Fruit fly (Drosophila melanogaster) whole organism, prepupa: ENCODE results near the gene Or85f.
A peak's percentile ranks its signal among the peaks of the same experiment; 100 is the strongest.

Experiments
- Blimp-1 ChIP-seq: fragments of 200-800 bp; sonication (Bioruptor generic); optimal IDR thresholded peaks from 3 replicates; lab custom pipeline; 2017; ENCODE audit warnings: missing biosample characterization, missing genetic modification characterization, mild to moderate bottlenecking, moderate library complexity, missing genetic modification reagents
- CG10631 ChIP-seq: fragments of 200-800 bp; sonication (Bioruptor generic); optimal IDR thresholded peaks from 2 replicates; lab custom pipeline; 2016; ENCODE audit warnings: missing biosample characterization, missing genetic modification characterization
- CG11294 ChIP-seq: fragments of 200-800 bp; sonication (Bioruptor generic); IDR thresholded peaks from 2 replicates; pipeline ENCODE4 v1.3.6; 2022; ENCODE audit warnings: missing biosample characterization, missing genetic modification characterization
- CG11762 ChIP-seq: fragments of 200-800 bp; sonication (Bioruptor generic); optimal IDR thresholded peaks from 3 replicates; lab custom pipeline; 2016; ENCODE audit warnings: missing biosample characterization, missing genetic modification characterization; ENCODE audit not compliant: insufficient read depth
- CG15336 ChIP-seq: fragments of 200-800 bp; sonication (Bioruptor generic); IDR thresholded peaks from 2 replicates; pipeline ENCODE4 v1.3.6; 2022; ENCODE audit warnings: missing biosample characterization, missing genetic modification characterization
- CG3032 ChIP-seq: fragments of 200-800 bp; optimal IDR thresholded peaks from 2 replicates; lab custom pipeline; 2019; ENCODE audit warnings: missing biosample characterization, mild to moderate bottlenecking, missing genetic modification characterization, moderate library complexity
- CG31627 ChIP-seq: fragments of 200-800 bp; sonication (Bioruptor generic); optimal IDR thresholded peaks from 3 replicates; lab custom pipeline; 2016; ENCODE audit warnings: missing biosample characterization, missing genetic modification characterization
- CG32006 ChIP-seq: fragments of 200-800 bp; sonication (Bioruptor generic); optimal IDR thresholded peaks from 3 replicates; lab custom pipeline; 2017; ENCODE audit warnings: missing biosample characterization, mild to moderate bottlenecking, missing genetic modification characterization
- CG34406 ChIP-seq: fragments of 200-800 bp; sonication (Bioruptor generic); optimal IDR thresholded peaks from 3 replicates; lab custom pipeline; 2016; ENCODE audit warnings: missing biosample characterization, missing genetic modification characterization
- CG3919 ChIP-seq: fragments of 200-800 bp; sonication (Bioruptor generic); optimal IDR thresholded peaks from 3 replicates; lab custom pipeline; 2016; ENCODE audit warnings: missing biosample characterization, missing genetic modification characterization
- CG6163 ChIP-seq: fragments of 200-800 bp; sonication (Bioruptor generic); IDR thresholded peaks from 3 replicates; pipeline ENCODE4 v1.3.6; 2022; ENCODE audit warnings: missing biosample characterization, missing genetic modification characterization
- CG6276 ChIP-seq: fragments of 200-800 bp; sonication (Bioruptor generic); optimal IDR thresholded peaks from 2 replicates; lab custom pipeline; 2017; ENCODE audit warnings: missing biosample characterization, mild to moderate bottlenecking, missing genetic modification characterization
- CG6792 ChIP-seq: fragments of 200-800 bp; sonication (Bioruptor generic); optimal IDR thresholded peaks from 3 replicates; lab custom pipeline; 2016; ENCODE audit warnings: missing biosample characterization, missing genetic modification characterization
- CG6808 ChIP-seq: fragments of 200-800 bp; sonication (Bioruptor generic); optimal IDR thresholded peaks from 3 replicates; lab custom pipeline; 2017; ENCODE audit warnings: missing biosample characterization, missing genetic modification characterization, mild to moderate bottlenecking, moderate library complexity, missing genetic modification reagents
- CG6854 ChIP-seq: fragments of 200-800 bp; sonication (Bioruptor generic); optimal IDR thresholded peaks from 2 replicates; lab custom pipeline; 2017; ENCODE audit warnings: missing biosample characterization, mild to moderate bottlenecking, missing genetic modification characterization
- CG7368 ChIP-seq: fragments of 200-800 bp; sonication (Bioruptor generic); optimal IDR thresholded peaks from 3 replicates; lab custom pipeline; 2016; ENCODE audit warnings: missing biosample characterization, missing genetic modification characterization
- CG8119 ChIP-seq: fragments of 200-800 bp; sonication (Bioruptor generic); IDR thresholded peaks from 3 replicates; pipeline ENCODE4 v1.3.6; 2022; ENCODE audit warnings: missing biosample characterization, missing genetic modification characterization
- CG9139 ChIP-seq: fragments of 200-800 bp; sonication (Bioruptor generic); optimal IDR thresholded peaks from 3 replicates; lab custom pipeline; 2017; ENCODE audit warnings: missing biosample characterization, mild to moderate bottlenecking, missing genetic modification characterization
- Eip75B ChIP-seq: fragments of 200-800 bp; sonication (Bioruptor generic); optimal IDR thresholded peaks from 3 replicates; lab custom pipeline; 2016; ENCODE audit warnings: missing biosample characterization, missing genetic modification characterization
- Eip78C ChIP-seq: fragments of 200-800 bp; sonication (Bioruptor generic); peaks from one replicate; lab custom pipeline; 2016; ENCODE audit warnings: missing biosample characterization, missing genetic modification characterization
- Eip93F ChIP-seq: fragments of 200-800 bp; sonication (Bioruptor generic); optimal IDR thresholded peaks from 2 replicates; lab custom pipeline; 2016; ENCODE audit warnings: missing biosample characterization, mild to moderate bottlenecking, missing genetic modification characterization
- Ets21C ChIP-seq: fragments of 200-800 bp; sonication (Bioruptor generic); optimal IDR thresholded peaks from 3 replicates; lab custom pipeline; 2016; ENCODE audit warnings: missing biosample characterization, missing genetic modification characterization
- Ets96B ChIP-seq: fragments of 200-800 bp; optimal IDR thresholded peaks from 2 replicates; lab custom pipeline; 2019; ENCODE audit warnings: missing biosample characterization, mild to moderate bottlenecking, missing genetic modification characterization, moderate library complexity
- Gug ChIP-seq: fragments of 200-800 bp; sonication (Bioruptor generic); IDR thresholded peaks from 2 replicates; pipeline ENCODE4 v1.3.6; 2022; ENCODE audit warnings: missing biosample characterization, missing genetic modification characterization
- Hr39 ChIP-seq: fragments of 200-800 bp; sonication (Bioruptor generic); optimal IDR thresholded peaks from 2 replicates; lab custom pipeline; 2016; ENCODE audit warnings: missing biosample characterization, missing genetic modification characterization
- Hr4 ChIP-seq: fragments of 200-800 bp; sonication (Bioruptor generic); optimal IDR thresholded peaks from 3 replicates; lab custom pipeline; 2016; ENCODE audit warnings: missing biosample characterization, missing genetic modification characterization
- Lpt ChIP-seq: fragments of 200-800 bp; sonication (Bioruptor generic); optimal IDR thresholded peaks from 3 replicates; lab custom pipeline; 2016; ENCODE audit warnings: missing biosample characterization, missing genetic modification characterization
- OdsH ChIP-seq: fragments of 200-800 bp; sonication (Bioruptor generic); optimal IDR thresholded peaks from 3 replicates; lab custom pipeline; 2016; ENCODE audit warnings: missing biosample characterization, missing genetic modification characterization
- Sox102F ChIP-seq: fragments of 200-800 bp; sonication (Bioruptor generic); optimal IDR thresholded peaks from 2 replicates; lab custom pipeline; 2016; ENCODE audit warnings: missing biosample characterization, mild to moderate bottlenecking, missing genetic modification characterization
- Sox14 ChIP-seq: fragments of 200-800 bp; sonication (Bioruptor generic); optimal IDR thresholded peaks from 3 replicates; lab custom pipeline; 2016; ENCODE audit warnings: missing biosample characterization, missing genetic modification characterization
- achi ChIP-seq: fragments of 200-800 bp; sonication (Bioruptor generic); optimal IDR thresholded peaks from 3 replicates; lab custom pipeline; 2016; ENCODE audit warnings: missing biosample characterization, missing genetic modification characterization
- cyc ChIP-seq: fragments of 200-800 bp; sonication (Bioruptor generic); optimal IDR thresholded peaks from 3 replicates; lab custom pipeline; 2016; ENCODE audit warnings: missing biosample characterization, missing genetic modification characterization
- eg ChIP-seq: fragments of 200-800 bp; sonication (Bioruptor generic); IDR thresholded peaks from 3 replicates; pipeline ENCODE4 v1.3.6; 2022; ENCODE audit warnings: missing biosample characterization, missing genetic modification characterization
- esn ChIP-seq: fragments of 200-800 bp; sonication (Bioruptor generic); optimal IDR thresholded peaks from 2 replicates; lab custom pipeline; 2016; ENCODE audit warnings: missing biosample characterization, mild to moderate bottlenecking, missing genetic modification characterization, moderate library complexity
- fd59A ChIP-seq: fragments of 200-800 bp; sonication (Bioruptor generic); optimal IDR thresholded peaks from 2 replicates; lab custom pipeline; 2017; ENCODE audit warnings: missing biosample characterization, mild to moderate bottlenecking, missing genetic modification characterization, missing genetic modification reagents
- fd85E ChIP-seq: fragments of 200-800 bp; sonication (Bioruptor generic); optimal IDR thresholded peaks from 3 replicates; lab custom pipeline; 2016; ENCODE audit warnings: missing biosample characterization, missing genetic modification characterization
- fkh ChIP-seq: fragments of 200-800 bp; sonication (Bioruptor generic); optimal IDR thresholded peaks from 3 replicates; lab custom pipeline; 2017; ENCODE audit warnings: missing biosample characterization, mild to moderate bottlenecking, missing genetic modification characterization, moderate library complexity
- lz ChIP-seq: fragments of 200-800 bp; sonication (Bioruptor generic); optimal IDR thresholded peaks from 3 replicates; lab custom pipeline; 2016; ENCODE audit warnings: missing biosample characterization, missing genetic modification characterization
- net ChIP-seq: fragments of 200-800 bp; sonication (Bioruptor generic); optimal IDR thresholded peaks from 3 replicates; lab custom pipeline; 2016; ENCODE audit warnings: missing biosample characterization, missing genetic modification characterization
- pdm3 ChIP-seq: fragments of 200-800 bp; sonication (Bioruptor generic); optimal IDR thresholded peaks from 3 replicates; lab custom pipeline; 2016; ENCODE audit warnings: missing biosample characterization, missing genetic modification characterization
- salr ChIP-seq, 2 experiments: fragments of 200-800 bp; sonication (Bioruptor generic); optimal IDR thresholded peaks; 3 replicates each; lab custom pipeline; 2016 to 2018; ENCODE audit warnings: missing biosample characterization in 2 of 2, missing genetic modification characterization in 2 of 2, mild to moderate bottlenecking in 1 of 2
- spab ChIP-seq: fragments of 200-800 bp; sonication (Bioruptor generic); optimal IDR thresholded peaks from 2 replicates; lab custom pipeline; 2017; ENCODE audit warnings: missing biosample characterization, mild to moderate bottlenecking, missing genetic modification characterization, missing genetic modification reagents
- svp ChIP-seq: fragments of 200-800 bp; sonication (Bioruptor generic); peaks from one replicate; lab custom pipeline; 2016; ENCODE audit warnings: missing biosample characterization, missing genetic modification characterization
- vri ChIP-seq: fragments of 200-800 bp; sonication (Bioruptor generic); optimal IDR thresholded peaks from 3 replicates; lab custom pipeline; 2016; ENCODE audit warnings: missing biosample characterization, mild to moderate bottlenecking, missing genetic modification characterization

Or85f gene

dm6 chr3R:9428988-9429387 is 31.0 kb downstream of the Or85f start (continued):
- TF ChIP-seq Sox102F (GFP tag; lab: Kevin White, UChicago) (peak; percentile 61), Hr4 (GFP tag; lab: Kevin White, UChicago) (peak; percentile 21), net (GFP tag; lab: Kevin White, UChicago) (no peak), CG6808 (GFP tag; lab: Kevin White, UChicago) (no peak), fd85E (GFP tag; lab: Kevin White, UChicago) (no peak), lz (GFP tag; lab: Kevin White, UChicago) (peak; percentile 41), esn (peak; percentile 66), OdsH (peak; percentile 7), vri (GFP tag; lab: Kevin White, UChicago) (peak; percentile 96), Hr39 (GFP tag; lab: Kevin White, UChicago) (peak; percentile 66), salr (GFP tag; optimal IDR thresholded peaks at IDR 0.05; lab: Kevin White, UChicago) (no peak), Gug (GFP tag; lab: Robert Waterston, UW) (no peak)

dm6 chr3R:9430344-9431253 is 32.6 kb downstream of the Or85f start:
- no peak for TF ChIP-seq Ets21C (GFP tag; lab: Kevin White, UChicago)
- TF ChIP-seq fkh (GFP tag; lab: Kevin White, UChicago): peak; percentile 10
- TF ChIP-seq achi: peak; percentile 33
- TF ChIP-seq CG10631 (GFP tag; lab: Kevin White, UChicago): peak; percentile 7
- TF ChIP-seq fd59A (GFP tag; lab: Kevin White, UChicago): no peak
- TF ChIP-seq svp (GFP tag; lab: Kevin White, UChicago): no peak
- peak; percentile 45; the same call in 1 of the 3 replicates for TF ChIP-seq CG8119
- TF ChIP-seq pdm3 (GFP tag; lab: Kevin White, UChicago): peak; percentile 2
- no peak for TF ChIP-seq Sox102F (GFP tag; lab: Kevin White, UChicago)
- TF ChIP-seq CG7368 (GFP tag; lab: Kevin White, UChicago): no peak
- 0 out of 3 replicates have a peak, but pooled peaks have one; percentile 10 for TF ChIP-seq CG6163 (GFP tag; lab: Robert Waterston, UW)
- TF ChIP-seq CG11294 (GFP tag; lab: Robert Waterston, UW): no peak
- TF ChIP-seq CG31627 (GFP tag; lab: Kevin White, UChicago): no peak
- no peak for TF ChIP-seq cyc (GFP tag; lab: Kevin White, UChicago)
- peak; percentile 26 for TF ChIP-seq CG6276 (GFP tag; lab: Kevin White, UChicago)
- no peak for TF ChIP-seq CG34406 (GFP tag; lab: Kevin White, UChicago)
- peak; percentile 32 for TF ChIP-seq net (GFP tag; lab: Kevin White, UChicago)
- TF ChIP-seq salr (GFP tag; optimal IDR thresholded peaks at IDR 0.05; lab: Kevin White, UChicago): no peak
- TF ChIP-seq CG9139 (GFP tag; lab: Kevin White, UChicago): no peak
- TF ChIP-seq Eip75B (GFP tag; lab: Kevin White, UChicago): no peak
- 0 out of 3 replicates have a peak, but pooled peaks have one; percentile 50 for TF ChIP-seq eg (GFP tag; lab: Robert Waterston, UW)
- peak; percentile 53 for TF ChIP-seq CG32006
- peak; percentile 17 for TF ChIP-seq Lpt (GFP tag; lab: Kevin White, UChicago)
- TF ChIP-seq spab (GFP tag; lab: Kevin White, UChicago): no peak
- no peak for TF ChIP-seq CG6792
- peak; percentile 7 for TF ChIP-seq Ets96B
- TF ChIP-seq CG3919 (GFP tag; lab: Kevin White, UChicago): peak; percentile 24
- TF ChIP-seq Gug (GFP tag; lab: Robert Waterston, UW): peak; percentile 26; the same call in 1 of the 2 replicates
- peak; percentile 10 for TF ChIP-seq Sox14
- peak; percentile 50 for TF ChIP-seq Hr4 (GFP tag; lab: Kevin White, UChicago)
- TF ChIP-seq Eip78C: peak; percentile 37
- TF ChIP-seq OdsH: peak; percentile 27
- peak; percentile 56 for TF ChIP-seq CG15336 (GFP tag; lab: Robert Waterston, UW)
- no peak for TF ChIP-seq CG11762 (GFP tag; lab: Kevin White, UChicago)
- TF ChIP-seq vri (GFP tag; lab: Kevin White, UChicago): no peak
- TF ChIP-seq CG6854 (GFP tag; lab: Kevin White, UChicago): no peak
- TF ChIP-seq Blimp-1: no peak
- TF ChIP-seq CG3032 (tag; lab: Kevin White, UChicago): no peak
- no peak for TF ChIP-seq Eip93F
- TF ChIP-seq, all 60 proteins: peak for 19
